Fruit fly (Drosophila melanogaster) whole organism, adult: ENCODE results near the gene CG31365.

Source experiments
- CG11617 ChIP-seq: fragments of 200-800 bp; sonication (Bioruptor generic); optimal IDR thresholded peaks from 2 replicates; lab custom pipeline; 2017; ENCODE audit warnings: mild to moderate bottlenecking, missing biosample characterization, missing genetic modification reagents, missing genetic modification characterization
- CG7045 ChIP-seq: fragments of 200-800 bp; sonication (Bioruptor generic); optimal IDR thresholded peaks from 2 replicates; lab custom pipeline; 2017; ENCODE audit warnings: missing biosample characterization, mild to moderate bottlenecking, missing genetic modification characterization
- CG7101 ChIP-seq: fragments of 200-800 bp; sonication (Bioruptor generic); optimal IDR thresholded peaks from 2 replicates; lab custom pipeline; 2018; ENCODE audit warnings: missing biosample characterization, mild to moderate bottlenecking, missing genetic modification characterization, moderate library complexity
- Crg-1 ChIP-seq: fragments of 200-800 bp; sonication (Bioruptor generic); optimal IDR thresholded peaks from 2 replicates; lab custom pipeline; 2016; ENCODE audit warnings: missing biosample characterization, missing genetic modification characterization
- Hr96 ChIP-seq: fragments of 200-800 bp; sonication (Bioruptor generic); optimal IDR thresholded peaks from 2 replicates; lab custom pipeline; 2016; ENCODE audit warnings: missing biosample characterization, missing genetic modification characterization
- cic ChIP-seq: fragments of 200-800 bp; sonication (Bioruptor generic); optimal IDR thresholded peaks from 2 replicates; lab custom pipeline; 2017; ENCODE audit warnings: missing biosample characterization, mild to moderate bottlenecking, missing genetic modification characterization, moderate library complexity
- ovo ChIP-seq: fragments of 200-800 bp; sonication (Bioruptor generic); optimal IDR thresholded peaks from 2 replicates; lab custom pipeline; 2016; ENCODE audit warnings: missing biosample characterization, missing genetic modification characterization

DNA sequence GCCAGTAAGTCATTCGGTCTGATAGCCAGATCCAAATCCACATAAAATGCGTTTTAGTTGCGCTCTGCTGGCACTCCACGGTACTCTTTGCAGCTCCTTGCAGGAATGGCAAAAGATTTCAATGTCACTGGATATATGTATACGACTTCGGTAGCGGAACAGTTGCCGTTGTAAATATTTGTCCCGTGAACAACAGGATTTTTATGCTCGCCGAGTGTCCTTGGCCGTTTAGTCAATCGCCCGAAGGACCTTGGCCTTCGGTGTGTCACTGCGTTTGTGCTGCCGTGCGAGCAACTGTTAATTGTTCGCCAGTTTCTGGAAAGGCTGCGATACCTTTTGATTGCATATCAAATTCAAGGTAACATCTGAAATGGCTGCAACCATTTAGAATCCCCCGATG lies 12.2 kb upstream of the CG31365 start:
- no peak for TF ChIP-seq CG7045 (GFP tag; lab: Kevin White, UChicago)
- no peak for TF ChIP-seq Crg-1 (GFP tag; lab: Kevin White, UChicago)
- TF ChIP-seq ovo (GFP tag; lab: Kevin White, UChicago): no peak
- no peak for TF ChIP-seq Hr96 (GFP tag; lab: Kevin White, UChicago)
- no peak for TF ChIP-seq CG11617
- no peak for TF ChIP-seq cic (GFP tag; lab: Kevin White, UChicago)
- no peak for TF ChIP-seq CG7101 (tag; lab: Kevin White, UChicago)
